Fruit fly (Drosophila melanogaster) whole organism, embryonic: Measurements from ENCODE around the gene Alg9.

ENCODE experiments used
- Aef1 ChIP-seq: fragments of 200-800 bp; sonication (Bioruptor generic); IDR thresholded peaks from 3 replicates; pipeline ENCODE4 v1.3.6; 2022; ENCODE audit warnings: missing biosample characterization, missing genetic modification characterization
- Atf-2 ChIP-seq: fragments of 200-800 bp; sonication (Bioruptor generic); optimal IDR thresholded peaks from 2 replicates; lab custom pipeline; 2016; ENCODE audit warnings: missing biosample characterization, missing genetic modification characterization
- BEAF-32 ChIP-seq: fragments of 200-800 bp; sonication (Bioruptor generic); optimal IDR thresholded peaks from 3 replicates; lab custom pipeline; 2017; ENCODE audit warnings: missing biosample characterization, missing genetic modification characterization, mild to moderate bottlenecking, moderate library complexity, missing genetic modification reagents
- Blimp-1 ChIP-seq: fragments of 200-800 bp; sonication (Bioruptor generic); optimal IDR thresholded peaks from 3 replicates; lab custom pipeline; 2018; ENCODE audit warnings: missing biosample characterization, missing genetic modification characterization, mild to moderate bottlenecking, moderate library complexity, missing genetic modification reagents
- CG10147 ChIP-seq: fragments of 200-800 bp; sonication (Bioruptor generic); optimal IDR thresholded peaks from 2 replicates; lab custom pipeline; 2019; ENCODE audit warnings: missing biosample characterization, mild to moderate bottlenecking, missing genetic modification characterization, moderate library complexity
- CG10543 ChIP-seq: fragments of 200-800 bp; sonication (Bioruptor generic); optimal IDR thresholded peaks from 3 replicates; lab custom pipeline; 2017; ENCODE audit warnings: missing biosample characterization, mild to moderate bottlenecking, missing genetic modification characterization, moderate library complexity
- CG11456 ChIP-seq: fragments of 200-800 bp; sonication (Bioruptor generic); IDR thresholded peaks from 3 replicates; pipeline ENCODE4 v1.3.6; 2022; ENCODE audit warnings: missing biosample characterization, missing genetic modification characterization
- CG11696 ChIP-seq: fragments of 200-800 bp; sonication (Bioruptor generic); IDR thresholded peaks from 2 replicates; pipeline ENCODE4 v1.3.6; 2022; ENCODE audit warnings: missing biosample characterization, missing genetic modification characterization
- CG12071 ChIP-seq: fragments of 200-800 bp; sonication (Bioruptor generic); optimal IDR thresholded peaks from 3 replicates; lab custom pipeline; 2018; ENCODE audit warnings: missing biosample characterization, mild to moderate bottlenecking, missing genetic modification characterization
- CG12155 ChIP-seq: fragments of 200-800 bp; sonication (Bioruptor generic); optimal IDR thresholded peaks from 3 replicates; lab custom pipeline; 2016; ENCODE audit warnings: missing biosample characterization, missing genetic modification characterization
- CG13424 ChIP-seq: fragments of 200-800 bp; sonication (Bioruptor generic); optimal IDR thresholded peaks from 2 replicates; lab custom pipeline; 2019; ENCODE audit warnings: missing biosample characterization, mild to moderate bottlenecking, missing genetic modification characterization, moderate library complexity
- CG15696 ChIP-seq: fragments of 200-800 bp; sonication (Bioruptor generic); optimal IDR thresholded peaks from 2 replicates; lab custom pipeline; 2019; ENCODE audit warnings: missing biosample characterization, mild to moderate bottlenecking, missing genetic modification characterization, moderate library complexity
- CG17912 ChIP-seq: fragments of 200-800 bp; sonication (Bioruptor generic); optimal IDR thresholded peaks from 2 replicates; lab custom pipeline; 2018; ENCODE audit warnings: missing biosample characterization, mild to moderate bottlenecking, missing genetic modification characterization
- CG18262 ChIP-seq: fragments of 200-800 bp; optimal IDR thresholded peaks from 3 replicates; lab custom pipeline; 2019; ENCODE audit warnings: missing biosample characterization, mild to moderate bottlenecking, missing genetic modification characterization, moderate library complexity
- CG1832 ChIP-seq: fragments of 200-800 bp; sonication (Bioruptor generic); optimal IDR thresholded peaks from 2 replicates; lab custom pipeline; 2017; ENCODE audit warnings: missing biosample characterization, mild to moderate bottlenecking, missing genetic modification characterization, inconsistent platforms
- CG2199 ChIP-seq: fragments of 200-800 bp; sonication (Bioruptor generic); IDR thresholded peaks from 3 replicates; pipeline ENCODE4 v1.3.6; 2022; ENCODE audit warnings: missing biosample characterization, missing genetic modification characterization
- CG2875 ChIP-seq: fragments of 200-800 bp; sonication (Bioruptor generic); optimal IDR thresholded peaks from 2 replicates; lab custom pipeline; 2017; ENCODE audit warnings: missing biosample characterization, mild to moderate bottlenecking, missing genetic modification characterization, missing genetic modification reagents
- CG3726 ChIP-seq: fragments of 200-800 bp; sonication (Bioruptor generic); IDR thresholded peaks from 3 replicates; pipeline ENCODE4, ENCODE4 v1.3.6; 2022; ENCODE audit warnings: missing biosample characterization, missing genetic modification characterization
- CG4360 ChIP-seq: fragments of 200-800 bp; sonication (Bioruptor generic); IDR thresholded peaks from 2 replicates; pipeline ENCODE4 v1.3.6; 2022; ENCODE audit warnings: missing biosample characterization, missing genetic modification characterization
- CG4404 ChIP-seq: fragments of 200-800 bp; sonication (Bioruptor generic); IDR thresholded peaks from 2 replicates; pipeline ENCODE4 v1.3.6; 2022; ENCODE audit warnings: missing biosample characterization, missing genetic modification characterization
- CG6689 ChIP-seq: fragments of 200-800 bp; sonication (Bioruptor generic); IDR thresholded peaks from 2 replicates; pipeline ENCODE4 v1.3.6; 2022; ENCODE audit warnings: missing biosample characterization, missing genetic modification characterization
- CG8281 ChIP-seq: fragments of 200-800 bp; sonication (Bioruptor generic); optimal IDR thresholded peaks from 2 replicates; lab custom pipeline; 2018; ENCODE audit warnings: missing biosample characterization, mild to moderate bottlenecking, missing genetic modification characterization, moderate library complexity
- CG8944 ChIP-seq: fragments of 200-800 bp; sonication (Bioruptor generic); optimal IDR thresholded peaks from 3 replicates; lab custom pipeline; 2016; ENCODE audit warnings: missing biosample characterization, missing genetic modification characterization
- CG9817 ChIP-seq: fragments of 200-800 bp; sonication (Bioruptor generic); optimal IDR thresholded peaks from 2 replicates; lab custom pipeline; 2018; ENCODE audit warnings: missing biosample characterization, mild to moderate bottlenecking, missing genetic modification characterization, moderate library complexity
- CTCF ChIP-seq: fragments of 200-800 bp; sonication (Bioruptor generic); optimal IDR thresholded peaks from 2 replicates; lab custom pipeline; 2017; ENCODE audit warnings: missing biosample characterization, mild to moderate bottlenecking, missing genetic modification characterization, moderate library complexity
- Dek ChIP-seq: fragments of 200-800 bp; sonication (Bioruptor generic); optimal IDR thresholded peaks from 3 replicates; lab custom pipeline; 2019; ENCODE audit warnings: missing biosample characterization, mild to moderate bottlenecking, missing genetic modification characterization, moderate library complexity
- Dip2 ChIP-seq: fragments of 200-800 bp; sonication (Bioruptor generic); IDR thresholded peaks from 2 replicates; pipeline ENCODE4 v1.3.6; 2022; ENCODE audit warnings: missing biosample characterization, missing genetic modification characterization
- Ets65A ChIP-seq: fragments of 200-800 bp; sonication (Bioruptor generic); peaks from one replicate; lab custom pipeline; 2016; ENCODE audit warnings: missing biosample characterization, missing genetic modification characterization
- Fer1 ChIP-seq: fragments of 200-800 bp; sonication (Bioruptor generic); optimal IDR thresholded peaks from 2 replicates; lab custom pipeline; 2017; ENCODE audit warnings: missing biosample characterization, mild to moderate bottlenecking, missing genetic modification characterization
- HLH3B ChIP-seq: fragments of 200-800 bp; sonication (Bioruptor generic); IDR thresholded peaks from 2 replicates; pipeline ENCODE4 v1.3.6; 2022; ENCODE audit warnings: missing biosample characterization, missing genetic modification characterization
- Hr78 ChIP-seq, 2 experiments: fragments of 200-800 bp in 1 of 2; fragments of >200 bp in 1 of 2; sonication (Bioruptor generic) in 1 of 2; optimal IDR thresholded peaks; 2 replicates each; lab custom pipeline; 2017 to 2019; ENCODE audit warnings: missing biosample characterization in 2 of 2, missing genetic modification characterization in 2 of 2, mild to moderate bottlenecking in 1 of 2, moderate library complexity in 1 of 2
- Lpt ChIP-seq: fragments of >200 bp; optimal IDR thresholded peaks from 2 replicates; lab custom pipeline; 2018; ENCODE audit warnings: missing biosample characterization, missing genetic modification characterization
- NC2β ChIP-seq: fragments of 200-800 bp; sonication (Bioruptor generic); optimal IDR thresholded peaks from 2 replicates; lab custom pipeline; 2016; ENCODE audit warnings: missing biosample characterization, missing genetic modification characterization
- Neu2 ChIP-seq: fragments of 200-800 bp; sonication (Bioruptor generic); optimal IDR thresholded peaks from 3 replicates; lab custom pipeline; 2016; ENCODE audit warnings: missing biosample characterization, missing genetic modification characterization, borderline replicate concordance
- ara ChIP-seq: fragments of 200-800 bp; sonication (Bioruptor generic); IDR thresholded peaks from 2 replicates; pipeline ENCODE4 v1.3.6; 2022; ENCODE audit warnings: missing biosample characterization, missing genetic modification characterization
- btn ChIP-seq: fragments of 200-800 bp; sonication (Bioruptor generic); optimal IDR thresholded peaks from 2 replicates; lab custom pipeline; 2016; ENCODE audit warnings: missing biosample characterization, missing genetic modification characterization
- chif ChIP-seq, 2 experiments: fragments of 200-800 bp; sonication (Bioruptor generic); optimal IDR thresholded peaks; 3 replicates each; lab custom pipeline; 2016; ENCODE audit warnings: missing biosample characterization in 2 of 2, missing genetic modification characterization in 2 of 2
- crol ChIP-seq: fragments of 200-800 bp; sonication (Bioruptor generic); IDR thresholded peaks from 2 replicates; pipeline ENCODE4 v1.3.6; 2022; ENCODE audit warnings: missing biosample characterization, missing genetic modification characterization
- ems ChIP-seq: fragments of 200-800 bp; sonication (Bioruptor generic); optimal IDR thresholded peaks from 3 replicates; lab custom pipeline; 2016; ENCODE audit warnings: missing biosample characterization, missing genetic modification characterization
- grau ChIP-seq: fragments of 200-800 bp; optimal IDR thresholded peaks from 3 replicates; lab custom pipeline; 2019; ENCODE audit warnings: missing biosample characterization, mild to moderate bottlenecking, missing genetic modification characterization, moderate library complexity
- lab ChIP-seq: fragments of 200-800 bp; sonication (Bioruptor generic); optimal IDR thresholded peaks from 3 replicates; lab custom pipeline; 2017; ENCODE audit warnings: missing biosample characterization, missing genetic modification characterization, mild to moderate bottlenecking, moderate library complexity, missing genetic modification reagents
- maf-S ChIP-seq: fragments of 200-800 bp; sonication (Bioruptor generic); optimal IDR thresholded peaks from 2 replicates; lab custom pipeline; 2016; ENCODE audit warnings: missing biosample characterization, missing genetic modification characterization
- mld ChIP-seq: fragments of 200-800 bp; sonication (Bioruptor generic); IDR thresholded peaks from 3 replicates; pipeline ENCODE4 v1.3.6; 2022; ENCODE audit warnings: missing biosample characterization, missing genetic modification characterization; ENCODE audit not compliant: partially characterized antibody
- otp ChIP-seq: fragments of 200-800 bp; sonication (Bioruptor generic); IDR thresholded peaks from 3 replicates; pipeline ENCODE4, ENCODE4 v1.3.6; 2022; ENCODE audit warnings: missing biosample characterization, missing genetic modification characterization
- pros ChIP-seq: fragments of 200-800 bp; sonication (Bioruptor generic); optimal IDR thresholded peaks from 3 replicates; lab custom pipeline; 2019; ENCODE audit warnings: missing biosample characterization, mild to moderate bottlenecking, missing genetic modification characterization, moderate library complexity
- sim ChIP-seq: fragments of 200-800 bp; sonication (Bioruptor generic); IDR thresholded peaks from 2 replicates; pipeline ENCODE4 v1.3.6; 2022; ENCODE audit warnings: missing biosample characterization, missing genetic modification characterization
- sima ChIP-seq: fragments of 200-800 bp; sonication (Bioruptor generic); optimal IDR thresholded peaks from 2 replicates; lab custom pipeline; 2016; ENCODE audit warnings: missing biosample characterization, missing genetic modification characterization
- stwl ChIP-seq: fragments of 200-800 bp; sonication (Bioruptor generic); optimal IDR thresholded peaks from 3 replicates; lab custom pipeline; 2018; ENCODE audit warnings: missing biosample characterization, mild to moderate bottlenecking, missing genetic modification characterization, moderate library complexity
- tap ChIP-seq: fragments of 200-800 bp; optimal IDR thresholded peaks from 3 replicates; lab custom pipeline; 2019; ENCODE audit warnings: missing biosample characterization, mild to moderate bottlenecking, missing genetic modification characterization, moderate library complexity
- usp ChIP-seq: fragments of >200 bp; optimal IDR thresholded peaks from 2 replicates; lab custom pipeline; 2017; ENCODE audit warnings: missing biosample characterization, missing genetic modification characterization
- z ChIP-seq: fragments of 200-800 bp; sonication (Bioruptor generic); IDR thresholded peaks from 3 replicates; pipeline ENCODE4 v1.3.6; 2022; ENCODE audit warnings: missing biosample characterization, missing genetic modification characterization

Alg9 gene

dm6 chr3R:25258628-25259240 is 37.3 kb downstream of the Alg9 start, which contains the start of gene CG11857 (continued):
- TF ChIP-seq btn (GFP tag; lab: Kevin White, UChicago), result peak; percentile 86
- peak; percentile 99 for TF ChIP-seq CG2199 (GFP tag; lab: Robert Waterston, UW)
- peak; percentile 99 for TF ChIP-seq Aef1
- TF ChIP-seq usp (GFP tag; lab: Kevin White, UChicago), result no peak
- TF ChIP-seq CG8944 (GFP tag; lab: Kevin White, UChicago), result peak; percentile 97
- TF ChIP-seq Hr78 (GFP tag; optimal IDR thresholded peaks at IDR 0.05; lab: Kevin White, UChicago), result no peak
- peak; percentile 90 for TF ChIP-seq CG17912 (GFP tag; lab: Kevin White, UChicago)
- peak; percentile 98 for TF ChIP-seq lab
- peak; percentile 98 for TF ChIP-seq ems (GFP tag; lab: Kevin White, UChicago)
- TF ChIP-seq otp, result peak; percentile 97
- peak; percentile 95 for TF ChIP-seq Blimp-1
- peak; percentile 98 for TF ChIP-seq maf-S (GFP tag; lab: Kevin White, UChicago)
- peak; percentile 90 for TF ChIP-seq sima (GFP tag; lab: Kevin White, UChicago)
- peak; percentile 91 for TF ChIP-seq stwl (tag; lab: Kevin White, UChicago)
- peak; percentile 99 for TF ChIP-seq CG9817 (tag; lab: Kevin White, UChicago)
- TF ChIP-seq CG12155 (GFP tag; lab: Kevin White, UChicago), result peak; percentile 98
- TF ChIP-seq CG10147, result peak; percentile 97
- peak; percentile 80 for TF ChIP-seq Dip2
- TF ChIP-seq NC2β (GFP tag; lab: Kevin White, UChicago), result peak; percentile 96
- TF ChIP-seq chif (GFP tag; optimal IDR thresholded peaks at IDR 0.05; lab: Kevin White, UChicago), result peak; percentile 97 to 98
- peak; percentile 100 for TF ChIP-seq CG4404 (GFP tag; lab: Robert Waterston, UW)
- TF ChIP-seq crol (GFP tag; lab: Robert Waterston, UW), result peak; percentile 80
- TF ChIP-seq CG3726 (GFP tag; lab: Robert Waterston, UW), result peak; percentile 96
- TF ChIP-seq CG11696 (GFP tag; lab: Robert Waterston, UW), result peak; percentile 89
- peak; percentile 98 for TF ChIP-seq Dek (tag; lab: Kevin White, UChicago)
- TF ChIP-seq CG18262 (tag; lab: Kevin White, UChicago), result peak; percentile 96
- TF ChIP-seq Neu2 (GFP tag; lab: Kevin White, UChicago), result peak; percentile 83
- TF ChIP-seq CG2875 (GFP tag; lab: Kevin White, UChicago), result peak; percentile 90
- peak; percentile 70; the same call in 2 of the 3 replicates for TF ChIP-seq z (GFP tag; lab: Robert Waterston, UW)
- TF ChIP-seq CG6689 (GFP tag; lab: Robert Waterston, UW), result peak; percentile 98
- TF ChIP-seq tap (tag; lab: Kevin White, UChicago), result peak; percentile 95
- peak; percentile 59 for TF ChIP-seq CTCF (GFP tag; lab: Kevin White, UChicago)
- TF ChIP-seq CG15696 (tag; lab: Kevin White, UChicago), result peak; percentile 98
- TF ChIP-seq BEAF-32 (GFP tag; lab: Kevin White, UChicago), result peak; percentile 100
- TF ChIP-seq CG4360 (GFP tag; lab: Robert Waterston, UW), result peak; percentile 75
- TF ChIP-seq CG10543, result peak; percentile 95
- TF ChIP-seq sim, result peak; percentile 95
- TF ChIP-seq CG8281, result peak; percentile 90
- TF ChIP-seq Atf-2 (GFP tag; lab: Kevin White, UChicago), result peak; percentile 97
- TF ChIP-seq pros, result peak; percentile 8
- TF ChIP-seq CG11456 (GFP tag; lab: Robert Waterston, UW), result peak; percentile 99
- TF ChIP-seq grau (tag; lab: Kevin White, UChicago), result peak; percentile 97
- peak; percentile 98 for TF ChIP-seq HLH3B
- peak; percentile 98 for TF ChIP-seq mld (GFP tag; lab: Robert Waterston, UW)
- peak; percentile 98 for TF ChIP-seq ara (GFP tag; lab: Robert Waterston, UW)
- no peak for TF ChIP-seq Lpt (GFP tag; lab: Kevin White, UChicago)
- no peak for TF ChIP-seq CG1832 (GFP tag; lab: Kevin White, UChicago)
- TF ChIP-seq CG13424, result peak; percentile 98
- peak; percentile 94 for TF ChIP-seq Fer1 (GFP tag; lab: Kevin White, UChicago)
- peak; percentile 100 for TF ChIP-seq Ets65A
- TF ChIP-seq CG12071, result peak; percentile 89
